Worm (Caenorhabditis elegans): ENCODE results near the gene irld-34.

Gene irld-34

DNA sequence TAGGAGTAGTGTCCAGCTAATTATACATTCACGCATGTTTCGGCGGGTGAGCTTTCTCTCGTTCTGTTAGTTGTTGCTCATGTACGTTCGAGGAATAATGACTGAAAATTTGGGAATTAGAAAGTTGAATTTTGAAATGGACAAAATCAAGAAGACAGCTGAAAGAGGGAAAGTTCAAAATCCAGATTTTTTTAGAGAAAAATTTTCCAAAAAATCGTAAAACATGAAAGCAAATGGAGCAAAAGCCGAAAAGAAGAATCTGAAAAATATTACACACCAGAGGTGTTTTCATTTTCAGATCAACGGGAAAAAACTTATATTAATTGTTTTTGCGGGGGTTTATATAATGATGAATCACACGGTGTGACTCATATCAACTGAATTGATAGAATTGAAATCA, 17.8 kb downstream of the irld-34 start, which contains the start of gene ina-1:
TSS of gene ina-1 (minus strand) at position 101 of the 400 bp plus-strand sequence.
- no peak for TF ChIP-seq efl-3 (GFP tag; optimal IDR thresholded peaks at IDR 0.05)
- TF ChIP-seq dpl-1 (GFP tag; optimal IDR thresholded peaks at IDR 0.05) = no peak
- no peak for TF ChIP-seq fkh-4 (tag; optimal IDR thresholded peaks at IDR 0.05; ENCODE audit: borderline replicate concordance)
- no peak for TF ChIP-seq mdl-1 (tag; optimal IDR thresholded peaks at IDR 0.05)
- no peak for TF ChIP-seq fos-1 (tag; optimal IDR thresholded peaks at IDR 0.05)
- no peak for TF ChIP-seq ceh-88 (GFP tag; IDR thresholded peaks at IDR 0.05)
- TF ChIP-seq ces-1 (GFP tag; optimal IDR thresholded peaks at IDR 0.05) = no peak
- no peak for TF ChIP-seq unc-86 (tag; optimal IDR thresholded peaks at IDR 0.05)
- TF ChIP-seq C34B4.2 (tag; optimal IDR thresholded peaks at IDR 0.05) = no peak

DNA sequence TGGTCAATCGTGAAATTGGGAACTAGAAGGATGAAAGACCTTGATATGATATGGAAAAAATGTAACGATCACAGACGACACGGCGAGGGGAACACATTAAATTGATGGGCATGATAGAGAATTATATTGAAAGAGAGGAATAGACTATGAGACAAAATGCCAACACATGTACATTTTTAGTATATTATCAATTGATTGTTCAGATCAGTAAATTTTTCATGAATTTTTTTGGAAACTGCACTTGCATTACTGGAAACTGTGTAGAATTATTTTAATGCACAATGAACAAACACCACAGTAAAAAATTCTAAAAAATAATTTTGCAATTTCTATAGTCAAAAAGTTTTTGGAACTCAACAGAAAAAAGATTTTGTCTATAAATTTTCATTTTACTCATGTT, 18.4 kb downstream of the irld-34 start:
- no peak for TF ChIP-seq grh-1 (GFP tag; IDR thresholded peaks at IDR 0.05)
- TF ChIP-seq lin-14 (GFP tag; optimal IDR thresholded peaks at IDR 0.05) = peak; percentile 23
- no peak for TF ChIP-seq tbx-2 (tag; optimal IDR thresholded peaks at IDR 0.05)
- TF ChIP-seq jun-1 (tag; optimal IDR thresholded peaks at IDR 0.05) = no peak
- TF ChIP-seq pag-3 (tag; optimal IDR thresholded peaks at IDR 0.05; ENCODE audit: borderline replicate concordance, insufficient read depth) = peak; percentile 68
- peak; percentile 60 for TF ChIP-seq nhr-85 (tag)
- TF ChIP-seq elt-3 (tag; optimal IDR thresholded peaks at IDR 0.05) = peak in 2 of 6 experiments; percentile 20 to 48
- no peak for TF ChIP-seq xbp-1 (tag; optimal IDR thresholded peaks at IDR 0.05)

DNA sequence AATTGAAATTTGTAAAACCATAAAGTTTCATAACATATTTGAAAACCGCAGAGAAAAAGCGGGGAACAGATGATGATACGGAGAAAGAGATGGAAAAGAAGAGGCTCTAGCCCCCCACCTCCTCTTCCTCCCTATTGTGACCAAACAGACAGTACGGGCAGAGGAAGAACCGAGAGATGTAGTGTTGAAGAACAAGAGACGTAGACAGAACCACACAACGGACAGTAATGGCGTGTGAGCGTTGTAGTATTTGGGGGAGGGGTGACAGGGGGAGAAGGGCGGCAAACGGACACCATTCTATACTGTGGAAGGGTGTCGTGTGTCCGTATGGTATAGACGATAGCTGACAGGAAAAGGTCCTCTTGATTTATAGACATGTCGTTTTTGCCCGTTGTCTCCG, 21.1 kb downstream of the irld-34 start:
- TF ChIP-seq rnt-1 (tag; optimal IDR thresholded peaks at IDR 0.05) (peak; percentile 6), blmp-1 (tag; optimal IDR thresholded peaks at IDR 0.05) (peak; percentile 43), nhr-85 (tag) (no peak), ztf-11 (tag; optimal IDR thresholded peaks at IDR 0.05) (peak in 1 of 2 experiments; percentile 18), hlh-4 (tag; optimal IDR thresholded peaks at IDR 0.05) (no peak), mep-1 (tag; optimal IDR thresholded peaks at IDR 0.05) (peak; percentile 2), sup-37 (GFP tag; optimal IDR thresholded peaks at IDR 0.05) (no peak), nhr-19 (GFP tag; conservative IDR thresholded peaks at IDR 0.05) (no peak), snpc-4 (tag; optimal IDR thresholded peaks at IDR 0.05) (no peak), lin-13 (GFP tag; optimal IDR thresholded peaks at IDR 0.05) (no peak), ztf-4 (tag; optimal IDR thresholded peaks at IDR 0.05) (no peak), lin-14 (GFP tag; optimal IDR thresholded peaks at IDR 0.05) (peak; percentile 29), elt-2 (tag; optimal IDR thresholded peaks at IDR 0.05) (no peak), lin-39 (tag; optimal IDR thresholded peaks at IDR 0.05) (no peak), nhr-20 (tag; optimal IDR thresholded peaks at IDR 0.05) (peak; percentile 11), ets-5 (GFP tag; IDR thresholded peaks at IDR 0.05) (no peak), nhr-47 (tag; optimal IDR thresholded peaks at IDR 0.05) (no peak), fos-1 (tag; optimal IDR thresholded peaks at IDR 0.05) (no peak), ceh-8 (GFP tag; optimal IDR thresholded peaks at IDR 0.05) (no peak), nhr-237 (tag; optimal IDR thresholded peaks at IDR 0.05) (no peak), fkh-10 (GFP tag; optimal IDR thresholded peaks at IDR 0.05) (no peak), nhr-76 (tag; optimal IDR thresholded peaks at IDR 0.05) (no peak), C34B4.2 (tag; optimal IDR thresholded peaks at IDR 0.05) (no peak), C04F5.9 (tag; optimal IDR thresholded peaks at IDR 0.05) (no peak), aha-1 (tag; optimal IDR thresholded peaks at IDR 0.05) (no peak)

DNA sequence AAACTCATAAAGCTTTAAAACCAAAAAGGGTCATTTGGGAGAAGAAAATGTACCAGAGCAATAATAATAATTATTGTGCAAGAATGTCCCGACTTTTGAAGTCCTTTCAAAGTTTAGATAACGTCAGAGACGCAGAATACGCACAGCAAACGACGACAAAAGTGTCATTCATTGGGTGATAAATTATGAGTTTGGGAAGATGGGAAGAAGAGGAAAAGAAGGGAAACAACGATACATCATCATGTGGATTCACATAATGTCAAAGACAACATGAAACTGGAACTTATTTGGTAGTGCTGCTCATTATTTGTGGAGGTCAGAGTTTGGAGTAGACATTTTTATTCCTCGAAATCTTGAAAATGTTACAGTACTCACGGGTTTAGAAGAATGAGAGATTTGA, 23.0 kb downstream of the irld-34 start:
- TF ChIP-seq C04F5.9 (tag; optimal IDR thresholded peaks at IDR 0.05) = no peak
- no peak for TF ChIP-seq lir-3 (tag; optimal IDR thresholded peaks at IDR 0.05; ENCODE audit: poor library complexity)
- no peak for TF ChIP-seq nhr-77 (tag; optimal IDR thresholded peaks at IDR 0.05)
- TF ChIP-seq unc-98 (GFP tag; IDR thresholded peaks at IDR 0.05) = no peak
- no peak for TF ChIP-seq nhr-84 (tag; optimal IDR thresholded peaks at IDR 0.05)
- no peak for TF ChIP-seq Y116A8C.19 (tag; optimal IDR thresholded peaks at IDR 0.05; ENCODE audit: borderline replicate concordance)
- no peak for TF ChIP-seq efl-3 (GFP tag; optimal IDR thresholded peaks at IDR 0.05)
- no peak for TF ChIP-seq nhr-90 (tag; optimal IDR thresholded peaks at IDR 0.05; ENCODE audit: poor library complexity)
- no peak for TF ChIP-seq alr-1 (tag; optimal IDR thresholded peaks at IDR 0.05; ENCODE audit: borderline replicate concordance)
- TF ChIP-seq C34B4.2 (tag; optimal IDR thresholded peaks at IDR 0.05) = no peak
- no peak for TF ChIP-seq nhr-19 (GFP tag; conservative IDR thresholded peaks at IDR 0.05)
- TF ChIP-seq mdl-1 (tag; optimal IDR thresholded peaks at IDR 0.05) = no peak
